Fruit fly (Drosophila melanogaster): ENCODE measurements around the gene CG7131.

The CG7131 gene

dm6 chr3R:18297444-18298297, 9.1 kb upstream of the CG7131 start:
- TF ChIP-seq psq (optimal IDR thresholded peaks at IDR 0.05): no peak
- TF ChIP-seq h (optimal IDR thresholded peaks at IDR 0.05): no peak
- no peak for TF ChIP-seq ttk (optimal IDR thresholded peaks at IDR 0.05)
- no peak for TF ChIP-seq insv (optimal IDR thresholded peaks at IDR 0.05)
- TF ChIP-seq Myc (optimal IDR thresholded peaks at IDR 0.05): no peak
- TF ChIP-seq Sin3A (optimal IDR thresholded peaks at IDR 0.05): no peak

- TF ChIP-seq Myc (optimal IDR thresholded peaks at IDR 0.05) (no peak), ttk (optimal IDR thresholded peaks at IDR 0.05) (no peak), Sin3A (optimal IDR thresholded peaks at IDR 0.05) (no peak), insv (optimal IDR thresholded peaks at IDR 0.05) (no peak), h (optimal IDR thresholded peaks at IDR 0.05) (no peak), psq (optimal IDR thresholded peaks at IDR 0.05) (no peak)
Measured at dm6 chr3R:18296737-18297136, 8.2 kb upstream of the CG7131 start.

- TF ChIP-seq Myc (optimal IDR thresholded peaks at IDR 0.05) (no peak), h (optimal IDR thresholded peaks at IDR 0.05) (no peak), Sin3A (optimal IDR thresholded peaks at IDR 0.05) (no peak), insv (optimal IDR thresholded peaks at IDR 0.05) (no peak), ttk (optimal IDR thresholded peaks at IDR 0.05) (no peak), psq (optimal IDR thresholded peaks at IDR 0.05) (no peak)
Measured at dm6 chr3R:18296084-18296483, 7.5 kb upstream of the CG7131 start.

- TF ChIP-seq ttk (optimal IDR thresholded peaks at IDR 0.05): no peak
- no peak for TF ChIP-seq insv (optimal IDR thresholded peaks at IDR 0.05)
- TF ChIP-seq Myc (optimal IDR thresholded peaks at IDR 0.05): no peak
- no peak for TF ChIP-seq h (optimal IDR thresholded peaks at IDR 0.05)
- TF ChIP-seq psq (optimal IDR thresholded peaks at IDR 0.05): no peak
- TF ChIP-seq Sin3A (optimal IDR thresholded peaks at IDR 0.05): no peak
Measured at dm6 chr3R:18295262-18295944, 6.8 kb upstream of the CG7131 start.

dm6 chr3R:18294488-18294887, 5.9 kb upstream of the CG7131 start:
- TF ChIP-seq Sin3A (optimal IDR thresholded peaks at IDR 0.05) (no peak), Myc (optimal IDR thresholded peaks at IDR 0.05) (no peak), ttk (optimal IDR thresholded peaks at IDR 0.05) (no peak), psq (optimal IDR thresholded peaks at IDR 0.05) (no peak), h (optimal IDR thresholded peaks at IDR 0.05) (no peak), insv (optimal IDR thresholded peaks at IDR 0.05) (no peak)

dm6 chr3R:18292371-18292770, 3.8 kb upstream of the CG7131 start:
- TF ChIP-seq Sin3A (optimal IDR thresholded peaks at IDR 0.05) (no peak), Myc (optimal IDR thresholded peaks at IDR 0.05) (no peak), insv (optimal IDR thresholded peaks at IDR 0.05) (no peak), h (optimal IDR thresholded peaks at IDR 0.05) (no peak), ttk (optimal IDR thresholded peaks at IDR 0.05) (no peak), psq (optimal IDR thresholded peaks at IDR 0.05) (no peak)

dm6 chr3R:18291831-18292230, 3.3 kb upstream of the CG7131 start:
- TF ChIP-seq Myc (optimal IDR thresholded peaks at IDR 0.05): no peak
- TF ChIP-seq ttk (optimal IDR thresholded peaks at IDR 0.05): no peak
- TF ChIP-seq insv (optimal IDR thresholded peaks at IDR 0.05): no peak
- TF ChIP-seq Sin3A (optimal IDR thresholded peaks at IDR 0.05): no peak
- no peak for TF ChIP-seq psq (optimal IDR thresholded peaks at IDR 0.05)
- no peak for TF ChIP-seq h (optimal IDR thresholded peaks at IDR 0.05)

- no peak for TF ChIP-seq psq (optimal IDR thresholded peaks at IDR 0.05)
- TF ChIP-seq insv (optimal IDR thresholded peaks at IDR 0.05): no peak
- TF ChIP-seq Myc (optimal IDR thresholded peaks at IDR 0.05): no peak
- TF ChIP-seq h (optimal IDR thresholded peaks at IDR 0.05): no peak
- TF ChIP-seq ttk (optimal IDR thresholded peaks at IDR 0.05): no peak
- TF ChIP-seq Sin3A (optimal IDR thresholded peaks at IDR 0.05): no peak
Measured at dm6 chr3R:18283441-18283840, 5.1 kb downstream of the CG7131 start, which contains the start of the genes CG14312 and CG8064. Gene CG14312 (minus strand): TSS chr3R:18283528. Gene CG8064 (plus strand): TSS chr3R:18283660.

- no peak for TF ChIP-seq insv (optimal IDR thresholded peaks at IDR 0.05)
- no peak for TF ChIP-seq ttk (optimal IDR thresholded peaks at IDR 0.05)
- no peak for TF ChIP-seq Myc (optimal IDR thresholded peaks at IDR 0.05)
- no peak for TF ChIP-seq h (optimal IDR thresholded peaks at IDR 0.05)
- TF ChIP-seq Sin3A (optimal IDR thresholded peaks at IDR 0.05): no peak
- no peak for TF ChIP-seq psq (optimal IDR thresholded peaks at IDR 0.05)
Measured at dm6 chr3R:18280866-18281473, 7.6 kb downstream of the CG7131 start.

- TF ChIP-seq ttk (optimal IDR thresholded peaks at IDR 0.05): no peak
- no peak for TF ChIP-seq psq (optimal IDR thresholded peaks at IDR 0.05)
- TF ChIP-seq Sin3A (optimal IDR thresholded peaks at IDR 0.05): no peak
- TF ChIP-seq insv (optimal IDR thresholded peaks at IDR 0.05): no peak
- TF ChIP-seq Myc (optimal IDR thresholded peaks at IDR 0.05): no peak
- no peak for TF ChIP-seq h (optimal IDR thresholded peaks at IDR 0.05)
Measured at dm6 chr3R:18280133-18280532, 8.4 kb downstream of the CG7131 start.

- TF ChIP-seq ttk (optimal IDR thresholded peaks at IDR 0.05): no peak
- no peak for TF ChIP-seq Sin3A (optimal IDR thresholded peaks at IDR 0.05)
- TF ChIP-seq h (optimal IDR thresholded peaks at IDR 0.05): no peak
- no peak for TF ChIP-seq insv (optimal IDR thresholded peaks at IDR 0.05)
- TF ChIP-seq psq (optimal IDR thresholded peaks at IDR 0.05): no peak
- no peak for TF ChIP-seq Myc (optimal IDR thresholded peaks at IDR 0.05)
Measured at dm6 chr3R:18279494-18279893, 9.1 kb downstream of the CG7131 start, which contains the start of gene CG7142. Gene CG7142 (minus strand): TSS chr3R:18279522.

dm6 chr3R:18277406-18277805, 11.2 kb downstream of the CG7131 start:
- TF ChIP-seq ttk (optimal IDR thresholded peaks at IDR 0.05) (no peak), insv (optimal IDR thresholded peaks at IDR 0.05) (no peak), Sin3A (optimal IDR thresholded peaks at IDR 0.05) (no peak), Myc (optimal IDR thresholded peaks at IDR 0.05) (no peak), psq (optimal IDR thresholded peaks at IDR 0.05) (no peak)
